Fruit fly (Drosophila melanogaster) whole organism, prepupa: ENCODE measurements around the gene CG16903.
A peak's percentile ranks its signal among the peaks of the same experiment; 100 is the strongest.

ENCODE experiments used
- Blimp-1 ChIP-seq: fragments of 200-800 bp; sonication (Bioruptor generic); optimal IDR thresholded peaks from 3 replicates; lab custom pipeline; 2017; ENCODE audit warnings: missing biosample characterization, missing genetic modification characterization, mild to moderate bottlenecking, moderate library complexity, missing genetic modification reagents
- CG10631 ChIP-seq: fragments of 200-800 bp; sonication (Bioruptor generic); optimal IDR thresholded peaks from 2 replicates; lab custom pipeline; 2016; ENCODE audit warnings: missing biosample characterization, missing genetic modification characterization
- CG11294 ChIP-seq: fragments of 200-800 bp; sonication (Bioruptor generic); IDR thresholded peaks from 2 replicates; pipeline ENCODE4 v1.3.6; 2022; ENCODE audit warnings: missing biosample characterization, missing genetic modification characterization
- CG15336 ChIP-seq: fragments of 200-800 bp; sonication (Bioruptor generic); IDR thresholded peaks from 2 replicates; pipeline ENCODE4 v1.3.6; 2022; ENCODE audit warnings: missing biosample characterization, missing genetic modification characterization
- CG1621 ChIP-seq: fragments of 200-800 bp; sonication (Bioruptor generic); optimal IDR thresholded peaks from 3 replicates; lab custom pipeline; 2018; ENCODE audit warnings: missing biosample characterization, mild to moderate bottlenecking, missing genetic modification characterization
- CG16779 ChIP-seq: fragments of 200-800 bp; sonication (Bioruptor generic); optimal IDR thresholded peaks from 3 replicates; lab custom pipeline; 2017; ENCODE audit warnings: missing biosample characterization, mild to moderate bottlenecking, missing genetic modification characterization
- CG3032 ChIP-seq: fragments of 200-800 bp; optimal IDR thresholded peaks from 2 replicates; lab custom pipeline; 2019; ENCODE audit warnings: missing biosample characterization, mild to moderate bottlenecking, missing genetic modification characterization, moderate library complexity
- CG31627 ChIP-seq: fragments of 200-800 bp; sonication (Bioruptor generic); optimal IDR thresholded peaks from 3 replicates; lab custom pipeline; 2016; ENCODE audit warnings: missing biosample characterization, missing genetic modification characterization
- CG3919 ChIP-seq: fragments of 200-800 bp; sonication (Bioruptor generic); optimal IDR thresholded peaks from 3 replicates; lab custom pipeline; 2016; ENCODE audit warnings: missing biosample characterization, missing genetic modification characterization
- CG6163 ChIP-seq: fragments of 200-800 bp; sonication (Bioruptor generic); IDR thresholded peaks from 3 replicates; pipeline ENCODE4 v1.3.6; 2022; ENCODE audit warnings: missing biosample characterization, missing genetic modification characterization
- CG6276 ChIP-seq: fragments of 200-800 bp; sonication (Bioruptor generic); optimal IDR thresholded peaks from 2 replicates; lab custom pipeline; 2017; ENCODE audit warnings: missing biosample characterization, mild to moderate bottlenecking, missing genetic modification characterization
- CG6808 ChIP-seq: fragments of 200-800 bp; sonication (Bioruptor generic); optimal IDR thresholded peaks from 3 replicates; lab custom pipeline; 2017; ENCODE audit warnings: missing biosample characterization, missing genetic modification characterization, mild to moderate bottlenecking, moderate library complexity, missing genetic modification reagents
- CG6854 ChIP-seq: fragments of 200-800 bp; sonication (Bioruptor generic); optimal IDR thresholded peaks from 2 replicates; lab custom pipeline; 2017; ENCODE audit warnings: missing biosample characterization, mild to moderate bottlenecking, missing genetic modification characterization
- CG8119 ChIP-seq: fragments of 200-800 bp; sonication (Bioruptor generic); IDR thresholded peaks from 3 replicates; pipeline ENCODE4 v1.3.6; 2022; ENCODE audit warnings: missing biosample characterization, missing genetic modification characterization
- CG8319 ChIP-seq: fragments of 200-800 bp; sonication (Bioruptor generic); optimal IDR thresholded peaks from 3 replicates; lab custom pipeline; 2016; ENCODE audit warnings: missing biosample characterization, missing genetic modification characterization
- CG9139 ChIP-seq: fragments of 200-800 bp; sonication (Bioruptor generic); optimal IDR thresholded peaks from 3 replicates; lab custom pipeline; 2017; ENCODE audit warnings: missing biosample characterization, mild to moderate bottlenecking, missing genetic modification characterization
- Eip75B ChIP-seq: fragments of 200-800 bp; sonication (Bioruptor generic); optimal IDR thresholded peaks from 3 replicates; lab custom pipeline; 2016; ENCODE audit warnings: missing biosample characterization, missing genetic modification characterization
- Eip78C ChIP-seq: fragments of 200-800 bp; sonication (Bioruptor generic); peaks from one replicate; lab custom pipeline; 2016; ENCODE audit warnings: missing biosample characterization, missing genetic modification characterization
- Eip93F ChIP-seq: fragments of 200-800 bp; sonication (Bioruptor generic); optimal IDR thresholded peaks from 2 replicates; lab custom pipeline; 2016; ENCODE audit warnings: missing biosample characterization, mild to moderate bottlenecking, missing genetic modification characterization
- Ets21C ChIP-seq: fragments of 200-800 bp; sonication (Bioruptor generic); optimal IDR thresholded peaks from 3 replicates; lab custom pipeline; 2016; ENCODE audit warnings: missing biosample characterization, missing genetic modification characterization
- Ets96B ChIP-seq: fragments of 200-800 bp; optimal IDR thresholded peaks from 2 replicates; lab custom pipeline; 2019; ENCODE audit warnings: missing biosample characterization, mild to moderate bottlenecking, missing genetic modification characterization, moderate library complexity
- Hr38 ChIP-seq: sonication (Bioruptor generic); optimal IDR thresholded peaks from 2 replicates; lab custom pipeline; 2016; ENCODE audit warnings: missing biosample characterization, missing genetic modification characterization
- Hr39 ChIP-seq: fragments of 200-800 bp; sonication (Bioruptor generic); optimal IDR thresholded peaks from 2 replicates; lab custom pipeline; 2016; ENCODE audit warnings: missing biosample characterization, missing genetic modification characterization
- Hr4 ChIP-seq: fragments of 200-800 bp; sonication (Bioruptor generic); optimal IDR thresholded peaks from 3 replicates; lab custom pipeline; 2016; ENCODE audit warnings: missing biosample characterization, missing genetic modification characterization
- Lpt ChIP-seq: fragments of 200-800 bp; sonication (Bioruptor generic); optimal IDR thresholded peaks from 3 replicates; lab custom pipeline; 2016; ENCODE audit warnings: missing biosample characterization, missing genetic modification characterization
- OdsH ChIP-seq: fragments of 200-800 bp; sonication (Bioruptor generic); optimal IDR thresholded peaks from 3 replicates; lab custom pipeline; 2016; ENCODE audit warnings: missing biosample characterization, missing genetic modification characterization
- Sox102F ChIP-seq: fragments of 200-800 bp; sonication (Bioruptor generic); optimal IDR thresholded peaks from 2 replicates; lab custom pipeline; 2016; ENCODE audit warnings: missing biosample characterization, mild to moderate bottlenecking, missing genetic modification characterization
- Sox14 ChIP-seq: fragments of 200-800 bp; sonication (Bioruptor generic); optimal IDR thresholded peaks from 3 replicates; lab custom pipeline; 2016; ENCODE audit warnings: missing biosample characterization, missing genetic modification characterization
- achi ChIP-seq: fragments of 200-800 bp; sonication (Bioruptor generic); optimal IDR thresholded peaks from 3 replicates; lab custom pipeline; 2016; ENCODE audit warnings: missing biosample characterization, missing genetic modification characterization
- acj6 ChIP-seq: fragments of 200-800 bp; sonication (Bioruptor generic); optimal IDR thresholded peaks from 3 replicates; lab custom pipeline; 2016; ENCODE audit warnings: missing biosample characterization, missing genetic modification characterization
- dac ChIP-seq: fragments of 200-800 bp; sonication (Bioruptor generic); optimal IDR thresholded peaks from 2 replicates; lab custom pipeline; 2017; ENCODE audit warnings: missing biosample characterization, mild to moderate bottlenecking, missing genetic modification characterization
- dsx ChIP-seq: fragments of 200-800 bp; optimal IDR thresholded peaks from 3 replicates; lab custom pipeline; 2019; ENCODE audit warnings: missing biosample characterization, mild to moderate bottlenecking, missing genetic modification characterization, moderate library complexity; ENCODE audit not compliant: poor library complexity, severe bottlenecking
- eg ChIP-seq: fragments of 200-800 bp; sonication (Bioruptor generic); IDR thresholded peaks from 3 replicates; pipeline ENCODE4 v1.3.6; 2022; ENCODE audit warnings: missing biosample characterization, missing genetic modification characterization
- esn ChIP-seq: fragments of 200-800 bp; sonication (Bioruptor generic); optimal IDR thresholded peaks from 2 replicates; lab custom pipeline; 2016; ENCODE audit warnings: missing biosample characterization, mild to moderate bottlenecking, missing genetic modification characterization, moderate library complexity
- fkh ChIP-seq: fragments of 200-800 bp; sonication (Bioruptor generic); optimal IDR thresholded peaks from 3 replicates; lab custom pipeline; 2017; ENCODE audit warnings: missing biosample characterization, mild to moderate bottlenecking, missing genetic modification characterization, moderate library complexity
- lz ChIP-seq: fragments of 200-800 bp; sonication (Bioruptor generic); optimal IDR thresholded peaks from 3 replicates; lab custom pipeline; 2016; ENCODE audit warnings: missing biosample characterization, missing genetic modification characterization
- salr ChIP-seq, 2 experiments: fragments of 200-800 bp; sonication (Bioruptor generic); optimal IDR thresholded peaks; 3 replicates each; lab custom pipeline; 2016 to 2018; ENCODE audit warnings: missing biosample characterization in 2 of 2, missing genetic modification characterization in 2 of 2, mild to moderate bottlenecking in 1 of 2
- spab ChIP-seq: fragments of 200-800 bp; sonication (Bioruptor generic); optimal IDR thresholded peaks from 2 replicates; lab custom pipeline; 2017; ENCODE audit warnings: missing biosample characterization, mild to moderate bottlenecking, missing genetic modification characterization, missing genetic modification reagents
- ss ChIP-seq, 2 experiments: fragments of 200-800 bp; sonication (Bioruptor generic); optimal IDR thresholded peaks; 2 replicates in 1 of 2; 3 replicates in 1 of 2; lab custom pipeline; 2017 to 2018; ENCODE audit warnings: mild to moderate bottlenecking in 2 of 2, missing biosample characterization in 2 of 2, missing genetic modification characterization in 2 of 2, moderate library complexity in 1 of 2
- svp ChIP-seq: fragments of 200-800 bp; sonication (Bioruptor generic); peaks from one replicate; lab custom pipeline; 2016; ENCODE audit warnings: missing biosample characterization, missing genetic modification characterization
- topi ChIP-seq: fragments of 200-800 bp; sonication (Bioruptor generic); optimal IDR thresholded peaks from 3 replicates; lab custom pipeline; 2016; ENCODE audit warnings: missing biosample characterization, missing genetic modification characterization
- vri ChIP-seq: fragments of 200-800 bp; sonication (Bioruptor generic); optimal IDR thresholded peaks from 3 replicates; lab custom pipeline; 2016; ENCODE audit warnings: missing biosample characterization, mild to moderate bottlenecking, missing genetic modification characterization

CG16903 gene

dm6 chrX:2080367-2080927, at the start of gene CG16903, which contains the start of gene Unc-76:
TSS of gene CG16903 (minus strand) at chrX:2080405.
TSS of gene Unc-76 (plus strand) at chrX:2080610.
- peak in 1 of 2 experiments; percentile 2 for TF ChIP-seq salr (GFP tag; optimal IDR thresholded peaks at IDR 0.05; lab: Kevin White, UChicago)
- TF ChIP-seq vri (GFP tag; lab: Kevin White, UChicago) = peak; percentile 51
- TF ChIP-seq Eip75B (GFP tag; lab: Kevin White, UChicago) = no peak
- TF ChIP-seq CG3032 = peak; percentile 27
- TF ChIP-seq Eip78C (GFP tag; lab: Kevin White, UChicago) = peak; percentile 83
- no peak for TF ChIP-seq Lpt (GFP tag; lab: Kevin White, UChicago)
- peak; percentile 70 for TF ChIP-seq svp (GFP tag; lab: Kevin White, UChicago)
- TF ChIP-seq Sox14 (GFP tag; lab: Kevin White, UChicago) = peak; percentile 32
- 0 out of 3 replicates have a peak, but pooled peaks have one; percentile 26 for TF ChIP-seq CG6163 (GFP tag; lab: Robert Waterston, UW)
- peak; percentile 25 for TF ChIP-seq CG16779 (tag; lab: Kevin White, UChicago)
- peak; percentile 11 for TF ChIP-seq fkh (GFP tag; lab: Kevin White, UChicago)
- peak; percentile 30; the same call in 1 of the 2 replicates for TF ChIP-seq CG15336 (GFP tag; lab: Robert Waterston, UW)
- TF ChIP-seq CG3919 (GFP tag; lab: Kevin White, UChicago) = peak; percentile 6
- TF ChIP-seq CG6808 (GFP tag; lab: Kevin White, UChicago) = peak; percentile 13
- no peak for TF ChIP-seq CG31627 (GFP tag; lab: Kevin White, UChicago)
- peak; percentile 21 for TF ChIP-seq lz
- peak; percentile 34; the same call in 1 of the 3 replicates for TF ChIP-seq CG8119 (GFP tag; lab: Robert Waterston, UW)
- no peak for TF ChIP-seq topi (GFP tag; lab: Kevin White, UChicago)
- peak; percentile 59 for TF ChIP-seq dsx
- TF ChIP-seq CG1621 (tag; lab: Kevin White, UChicago) = peak; percentile 51
- TF ChIP-seq CG6854 = peak; percentile 85
- TF ChIP-seq ss (GFP tag; optimal IDR thresholded peaks at IDR 0.05; lab: Kevin White, UChicago) = peak; percentile 41 to 54
- TF ChIP-seq CG11294 = no peak
- TF ChIP-seq esn (GFP tag; lab: Kevin White, UChicago) = peak; percentile 17
- peak; percentile 28 for TF ChIP-seq Ets96B
- 0 out of 3 replicates have a peak, but pooled peaks have one; percentile 7 for TF ChIP-seq eg (GFP tag; lab: Robert Waterston, UW)
- no peak for TF ChIP-seq CG8319
- TF ChIP-seq, all 60 proteins: peak for 21

dm6 chrX:2125527-2126088, 45.4 kb upstream of the CG16903 start:
- TF ChIP-seq salr (GFP tag; optimal IDR thresholded peaks at IDR 0.05; lab: Kevin White, UChicago) (no peak), dsx (peak; percentile 92), CG6163 (GFP tag; lab: Robert Waterston, UW) (peak; percentile 15; the same call in 1 of the 3 replicates), Eip78C (GFP tag; lab: Kevin White, UChicago) (peak; percentile 30), CG8119 (GFP tag; lab: Robert Waterston, UW) (0 out of 3 replicates have a peak, but pooled peaks have one; percentile 13), eg (GFP tag; lab: Robert Waterston, UW) (peak; percentile 50; the same call in 1 of the 3 replicates), CG10631 (no peak), ss (GFP tag; optimal IDR thresholded peaks at IDR 0.05; lab: Kevin White, UChicago) (peak in 1 of 2 experiments; percentile 2)

- TF ChIP-seq CG15336 (GFP tag; lab: Robert Waterston, UW) (peak; percentile 86), Sox102F (peak; percentile 49), Eip93F (GFP tag; lab: Kevin White, UChicago) (peak; percentile 33), dac (GFP tag; lab: Kevin White, UChicago) (peak; percentile 76), Sox14 (GFP tag; lab: Kevin White, UChicago) (peak; percentile 11), Hr39 (peak; percentile 85), spab (GFP tag; lab: Kevin White, UChicago) (peak; percentile 86), CG6276 (peak; percentile 95), CG31627 (GFP tag; lab: Kevin White, UChicago) (peak; percentile 76), fkh (GFP tag; lab: Kevin White, UChicago) (peak; percentile 66), achi (GFP tag; lab: Kevin White, UChicago) (peak; percentile 94), vri (GFP tag; lab: Kevin White, UChicago) (peak; percentile 46), Ets21C (peak; percentile 80), topi (GFP tag; lab: Kevin White, UChicago) (peak; percentile 80), OdsH (GFP tag; lab: Kevin White, UChicago) (peak; percentile 83), CG6163 (GFP tag; lab: Robert Waterston, UW) (peak; percentile 96), ss (GFP tag; optimal IDR thresholded peaks at IDR 0.05; lab: Kevin White, UChicago) (peak; percentile 91 to 93), CG9139 (peak; percentile 85), Hr38 (no peak), CG16779 (tag; lab: Kevin White, UChicago) (peak; percentile 84), salr (GFP tag; optimal IDR thresholded peaks at IDR 0.05; lab: Kevin White, UChicago) (peak; percentile 72 to 79), Blimp-1 (peak; percentile 83), acj6 (peak; percentile 90), Hr4 (GFP tag; lab: Kevin White, UChicago) (peak; percentile 75), svp (GFP tag; lab: Kevin White, UChicago) (peak; percentile 89)
Observed at dm6 chrX:2123965-2124688, 43.9 kb upstream of the CG16903 start.
